Fruit fly (Drosophila melanogaster) whole organism, wandering third instar larva: ENCODE measurements around the gene Lrrk.

Experiments used
- Abd-B ChIP-seq: fragments of >200 bp; optimal IDR thresholded peaks from 2 replicates; lab custom pipeline; 2017; ENCODE audit warnings: missing biosample characterization, missing genetic modification characterization
- Dfd ChIP-seq: fragments of >200 bp; optimal IDR thresholded peaks from 2 replicates; lab custom pipeline; 2017; ENCODE audit warnings: missing biosample characterization, missing genetic modification characterization
- HLH106 ChIP-seq: fragments of 200-800 bp; optimal IDR thresholded peaks from 3 replicates; lab custom pipeline; 2019; ENCODE audit warnings: missing biosample characterization, mild to moderate bottlenecking, missing genetic modification characterization, moderate library complexity
- Myc ChIP-seq: fragments of >200 bp; optimal IDR thresholded peaks from 2 replicates; lab custom pipeline; 2017
- lola ChIP-seq: fragments of >200 bp; optimal IDR thresholded peaks from 2 replicates; lab custom pipeline; 2017; ENCODE audit warnings: missing biosample characterization, missing genetic modification characterization
- pan ChIP-seq: fragments of >200 bp; optimal IDR thresholded peaks from 2 replicates; lab custom pipeline; 2017
- rgr ChIP-seq: fragments of 200-800 bp; sonication (Bioruptor generic); optimal IDR thresholded peaks from 3 replicates; lab custom pipeline; 2016; ENCODE audit warnings: missing biosample characterization, mild to moderate bottlenecking, missing genetic modification characterization
- usp ChIP-seq: fragments of >200 bp; optimal IDR thresholded peaks from 2 replicates; lab custom pipeline; 2017; ENCODE audit warnings: missing biosample characterization, missing genetic modification characterization

DNA sequence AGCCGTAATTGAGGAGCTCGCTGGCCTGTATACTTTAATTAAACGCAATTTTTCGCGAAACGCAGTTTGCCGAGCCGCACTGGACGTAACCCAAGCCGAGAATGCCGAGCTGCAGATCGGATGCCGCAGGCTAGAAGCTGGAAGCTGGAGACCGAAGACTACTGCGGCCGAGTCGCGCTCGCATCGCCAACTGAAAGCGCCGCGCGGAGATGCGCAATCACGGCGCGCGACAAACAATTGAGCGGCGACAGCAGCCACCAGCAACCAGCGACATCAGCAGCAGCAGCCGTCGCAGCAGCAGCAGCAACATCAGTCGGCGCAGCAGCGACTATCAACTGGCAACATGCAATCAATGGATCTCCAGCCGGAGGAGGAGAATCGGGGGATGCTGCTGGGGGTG, 21.4 kb downstream of the Lrrk start:
- TF ChIP-seq Myc (lab: Kevin White, UChicago) = no peak
- TF ChIP-seq lola (GFP tag; lab: Kevin White, UChicago) = no peak
- TF ChIP-seq HLH106 (tag; lab: Kevin White, UChicago) = no peak
- no peak for TF ChIP-seq pan (lab: Kevin White, UChicago)
- no peak for TF ChIP-seq rgr (GFP tag; lab: Kevin White, UChicago)
- TF ChIP-seq usp (GFP tag; lab: Kevin White, UChicago) = no peak
- no peak for TF ChIP-seq Dfd (GFP tag; lab: Kevin White, UChicago)
- no peak for TF ChIP-seq Abd-B (GFP tag; lab: Kevin White, UChicago)
